Worm (Caenorhabditis elegans) whole organism, early embryonic: ENCODE data around the gene srh-115.
"Not testable (repeated sequence)": the region's sequence is repeated elsewhere in the genome, so short reads cannot be mapped to it uniquely, and the experiment has no call there.

ENCODE experiments used
- B0310.2 ChIP-seq: sonication (generic microtip); optimal IDR thresholded peaks from 2 replicates; lab custom pipeline; 2016; ENCODE audit warnings: mild to moderate bottlenecking, missing genetic modification characterization, missing compliant biosample characterization
- F13C5.2 ChIP-seq: sonication (generic microtip); optimal IDR thresholded peaks from 2 replicates; lab custom pipeline; 2017; ENCODE audit warnings: mild to moderate bottlenecking, missing genetic modification characterization, inconsistent platforms, missing compliant biosample characterization
- aly-1 ChIP-seq: sonication (generic microtip); optimal IDR thresholded peaks from 2 replicates; lab custom pipeline; 2016; ENCODE audit warnings: missing genetic modification characterization, missing compliant biosample characterization
- ama-1 ChIP-seq: fragments of 150-350 bp; optimal IDR thresholded peaks from 2 replicates; lab custom pipeline; 2014
- ceh-13 ChIP-seq: fragments of 200-800 bp; sonication (Bioruptor generic); optimal IDR thresholded peaks from 2 replicates; lab custom pipeline; 2018; ENCODE audit warnings: mild to moderate bottlenecking, missing genetic modification characterization, missing compliant biosample characterization
- ceh-36 ChIP-seq: sonication (generic microtip); optimal IDR thresholded peaks from 2 replicates; lab custom pipeline; 2016; ENCODE audit warnings: missing genetic modification characterization, inconsistent platforms, missing compliant biosample characterization
- ets-7 ChIP-seq: sonication (generic microtip); optimal IDR thresholded peaks from 2 replicates; lab custom pipeline; 2016; ENCODE audit warnings: missing genotype, missing genetic modification characterization, missing compliant biosample characterization
- flt-1 ChIP-seq: fragments of 200-800 bp; sonication (Bioruptor generic); IDR thresholded peaks from 2 replicates; pipeline ENCODE4 v1.3.6; 2022; ENCODE audit warnings: missing genetic modification characterization, missing compliant biosample characterization
- hmbx-1 ChIP-seq: sonication (generic microtip); optimal IDR thresholded peaks from 2 replicates; lab custom pipeline; 2016; ENCODE audit warnings: mild to moderate bottlenecking, missing genetic modification characterization, missing compliant biosample characterization
- hmg-4 ChIP-seq: fragments of 200-800 bp; sonication (Bioruptor generic); optimal IDR thresholded peaks from 2 replicates; lab custom pipeline; 2018; ENCODE audit warnings: mild to moderate bottlenecking, missing genetic modification characterization, missing compliant biosample characterization
- hnd-1 ChIP-seq: sonication (generic microtip); optimal IDR thresholded peaks from 2 replicates; lab custom pipeline; 2016; ENCODE audit warnings: missing genetic modification characterization, missing compliant biosample characterization
- pes-1 ChIP-seq: fragments of 200-800 bp; sonication (Bioruptor generic); IDR thresholded peaks from 2 replicates; pipeline ENCODE4 v1.3.6; 2022; ENCODE audit warnings: missing genetic modification reagents, missing genetic modification characterization, missing compliant biosample characterization
- scrt-1 ChIP-seq: fragments of 200-800 bp; sonication (Bioruptor generic); IDR thresholded peaks from 2 replicates; pipeline ENCODE4 v1.3.6; 2022; ENCODE audit warnings: missing genetic modification characterization, missing compliant biosample characterization
- sea-1 ChIP-seq: fragments of 200-800 bp; sonication (Bioruptor generic); conservative IDR thresholded peaks from 2 replicates; pipeline ENCODE4 v1.3.6; 2022; ENCODE audit warnings: missing genetic modification characterization, missing compliant biosample characterization
- tbx-11 ChIP-seq: fragments of 200-800 bp; sonication (Bioruptor generic); IDR thresholded peaks from 2 replicates; pipeline ENCODE4 v1.3.6; 2022; ENCODE audit warnings: missing genetic modification characterization, missing compliant biosample characterization
- tbx-37 ChIP-seq: fragments of 200-800 bp; sonication (Bioruptor generic); conservative IDR thresholded peaks from 2 replicates; pipeline ENCODE4 v1.3.6; 2022; ENCODE audit warnings: missing genetic modification reagents, missing genetic modification characterization, missing compliant biosample characterization
- tra-4 ChIP-seq: sonication (generic microtip); optimal IDR thresholded peaks from 2 replicates; lab custom pipeline; 2017; ENCODE audit warnings: missing genetic modification characterization, missing compliant biosample characterization

The srh-115 gene

ce11 chrV:17257637-17258036 is 2.1 kb downstream of the srh-115 start:
- TF ChIP-seq flt-1 (GFP tag; lab: Robert Waterston, UW) (no peak), ama-1 (lab: Kevin White, UChicago) (no peak), ceh-36 (tag; lab: Kevin White, UChicago) (no peak), aly-1 (tag; lab: Kevin White, UChicago) (no peak), ceh-13 (no peak), scrt-1 (no peak), hmg-4 (GFP tag; lab: Kevin White, UChicago) (no peak), tbx-37 (GFP tag; lab: Robert Waterston, UW) (no peak), pes-1 (GFP tag; lab: Robert Waterston, UW) (no peak), ets-7 (tag; lab: Kevin White, UChicago) (no peak), hnd-1 (no peak), B0310.2 (no peak), hmbx-1 (tag; lab: Kevin White, UChicago) (no peak), tra-4 (tag; lab: Kevin White, UChicago) (no peak), sea-1 (GFP tag; lab: Robert Waterston, UW) (no peak), F13C5.2 (tag; lab: Kevin White, UChicago) (no peak), tbx-11 (GFP tag; lab: Robert Waterston, UW) (no peak)

- TF ChIP-seq F13C5.2 (tag; lab: Kevin White, UChicago) (no peak), scrt-1 (no peak), sea-1 (GFP tag; lab: Robert Waterston, UW) (no peak), hnd-1 (no peak), tbx-37 (GFP tag; lab: Robert Waterston, UW) (no peak), tra-4 (tag; lab: Kevin White, UChicago) (no peak), flt-1 (GFP tag; lab: Robert Waterston, UW) (no peak), aly-1 (tag; lab: Kevin White, UChicago) (no peak), hmg-4 (GFP tag; lab: Kevin White, UChicago) (no peak), B0310.2 (no peak), ama-1 (lab: Kevin White, UChicago) (no peak), ceh-36 (tag; lab: Kevin White, UChicago) (no peak), hmbx-1 (tag; lab: Kevin White, UChicago) (no peak), ceh-13 (no peak), ets-7 (tag; lab: Kevin White, UChicago) (no peak), tbx-11 (GFP tag; lab: Robert Waterston, UW) (no peak)
These were observed 2.7 kb downstream of the srh-115 start for ce11 chrV:17258244-17258643.

ce11 chrV:17258868-17259267 is 3.3 kb downstream of the srh-115 start, which contains the start of gene fbxa-85:
fbxa-85 (plus strand) TSS chrV:17259168.
- TF ChIP-seq ets-7 (tag; lab: Kevin White, UChicago) (no peak), aly-1 (tag; lab: Kevin White, UChicago) (no peak), hmbx-1 (tag; lab: Kevin White, UChicago) (no peak), tbx-37 (GFP tag; lab: Robert Waterston, UW) (no peak), hmg-4 (GFP tag; lab: Kevin White, UChicago) (no peak), scrt-1 (no peak), B0310.2 (no peak), pes-1 (GFP tag; lab: Robert Waterston, UW) (no peak)

- TF ChIP-seq tra-4 (tag; lab: Kevin White, UChicago) (no peak), hmbx-1 (tag; lab: Kevin White, UChicago) (no peak), ceh-13 (no peak), pes-1 (GFP tag; lab: Robert Waterston, UW) (no peak), ets-7 (tag; lab: Kevin White, UChicago) (no peak), sea-1 (GFP tag; lab: Robert Waterston, UW) (no peak), ceh-36 (tag; lab: Kevin White, UChicago) (no peak), F13C5.2 (tag; lab: Kevin White, UChicago) (no peak), scrt-1 (no peak), hmg-4 (GFP tag; lab: Kevin White, UChicago) (no peak), tbx-37 (GFP tag; lab: Robert Waterston, UW) (no peak), B0310.2 (no peak), ama-1 (lab: Kevin White, UChicago) (no peak), flt-1 (GFP tag; lab: Robert Waterston, UW) (no peak), tbx-11 (GFP tag; lab: Robert Waterston, UW) (no peak), hnd-1 (no peak), aly-1 (tag; lab: Kevin White, UChicago) (no peak)
These were observed 5.8 kb downstream of the srh-115 start for ce11 chrV:17261385-17261784.

ce11 chrV:17264855-17265254 is 9.3 kb downstream of the srh-115 start, which contains the start of gene K10G4.3:
K10G4.3 (minus strand) TSS chrV:17264955.
- TF ChIP-seq ets-7 (tag; lab: Kevin White, UChicago); ceh-13; pes-1 (GFP tag; lab: Robert Waterston, UW): not testable (repeated sequence)

ce11 chrV:17272112-17272511 is 16.6 kb downstream of the srh-115 start:
- TF ChIP-seq tbx-37 (GFP tag; lab: Robert Waterston, UW) = no peak
- TF ChIP-seq hmbx-1 (tag; lab: Kevin White, UChicago) = no peak
- TF ChIP-seq ceh-36 (tag; lab: Kevin White, UChicago) = no peak
- TF ChIP-seq tbx-11 (GFP tag; lab: Robert Waterston, UW) = no peak
- no peak for TF ChIP-seq pes-1 (GFP tag; lab: Robert Waterston, UW)
- TF ChIP-seq F13C5.2 (tag; lab: Kevin White, UChicago) = no peak
- TF ChIP-seq hmg-4 (GFP tag; lab: Kevin White, UChicago) = no peak
- no peak for TF ChIP-seq B0310.2
- TF ChIP-seq hnd-1 = no peak
- no peak for TF ChIP-seq ama-1 (lab: Kevin White, UChicago)
- TF ChIP-seq ceh-13 = no peak
- no peak for TF ChIP-seq tra-4 (tag; lab: Kevin White, UChicago)

- TF ChIP-seq ceh-13 = no peak
- no peak for TF ChIP-seq ets-7 (tag; lab: Kevin White, UChicago)
- no peak for TF ChIP-seq F13C5.2 (tag; lab: Kevin White, UChicago)
- TF ChIP-seq scrt-1 = no peak
- TF ChIP-seq pes-1 (GFP tag; lab: Robert Waterston, UW) = no peak
- no peak for TF ChIP-seq ama-1 (lab: Kevin White, UChicago)
- no peak for TF ChIP-seq ceh-36 (tag; lab: Kevin White, UChicago)
- no peak for TF ChIP-seq hmg-4 (GFP tag; lab: Kevin White, UChicago)
- TF ChIP-seq tbx-37 (GFP tag; lab: Robert Waterston, UW) = no peak
- TF ChIP-seq sea-1 (GFP tag; lab: Robert Waterston, UW) = no peak
- no peak for TF ChIP-seq tra-4 (tag; lab: Kevin White, UChicago)
- TF ChIP-seq aly-1 (tag; lab: Kevin White, UChicago) = no peak
- TF ChIP-seq flt-1 (GFP tag; lab: Robert Waterston, UW) = no peak
- no peak for TF ChIP-seq B0310.2
- no peak for TF ChIP-seq hnd-1
- no peak for TF ChIP-seq hmbx-1 (tag; lab: Kevin White, UChicago)
These were observed 17.7 kb downstream of the srh-115 start, which contains the start of gene K10G4.10 for ce11 chrV:17273249-17273648. K10G4.10 (plus strand) TSS chrV:17273549.
